Fruit fly (Drosophila melanogaster) whole organism, adult: ENCODE measurements around the gene CG17549.

Source experiments
- CG11617 ChIP-seq: fragments of 200-800 bp; sonication (Bioruptor generic); optimal IDR thresholded peaks from 2 replicates; lab custom pipeline; 2017; ENCODE audit warnings: mild to moderate bottlenecking, missing biosample characterization, missing genetic modification reagents, missing genetic modification characterization
- CG12768 ChIP-seq: fragments of 200-800 bp; sonication (Bioruptor generic); optimal IDR thresholded peaks from 2 replicates; lab custom pipeline; 2017; ENCODE audit warnings: missing biosample characterization, missing genetic modification characterization, mild to moderate bottlenecking, moderate library complexity, missing genetic modification reagents
- CG14711 ChIP-seq: fragments of 200-800 bp; sonication (Bioruptor generic); optimal IDR thresholded peaks from 2 replicates; lab custom pipeline; 2018; ENCODE audit warnings: missing biosample characterization, mild to moderate bottlenecking, missing genetic modification characterization, moderate library complexity
- CG1620 ChIP-seq: fragments of 200-800 bp; sonication (Bioruptor generic); optimal IDR thresholded peaks from 2 replicates; lab custom pipeline; 2016; ENCODE audit warnings: missing biosample characterization, missing genetic modification characterization
- CG33017 ChIP-seq: fragments of 200-800 bp; sonication (Bioruptor generic); optimal IDR thresholded peaks from 2 replicates; lab custom pipeline; 2018; ENCODE audit warnings: missing biosample characterization, mild to moderate bottlenecking, missing genetic modification characterization, moderate library complexity
- CG5204 ChIP-seq: fragments of 200-800 bp; sonication (Bioruptor generic); optimal IDR thresholded peaks from 2 replicates; lab custom pipeline; 2016; ENCODE audit warnings: missing biosample characterization, missing genetic modification characterization
- CG7045 ChIP-seq: fragments of 200-800 bp; sonication (Bioruptor generic); optimal IDR thresholded peaks from 2 replicates; lab custom pipeline; 2017; ENCODE audit warnings: missing biosample characterization, mild to moderate bottlenecking, missing genetic modification characterization
- CG7101 ChIP-seq: fragments of 200-800 bp; sonication (Bioruptor generic); optimal IDR thresholded peaks from 2 replicates; lab custom pipeline; 2018; ENCODE audit warnings: missing biosample characterization, mild to moderate bottlenecking, missing genetic modification characterization, moderate library complexity
- Clk ChIP-seq: fragments of 200-800 bp; sonication (Bioruptor generic); optimal IDR thresholded peaks from 2 replicates; lab custom pipeline; 2017; ENCODE audit warnings: missing biosample characterization, missing genetic modification characterization
- Crg-1 ChIP-seq: fragments of 200-800 bp; sonication (Bioruptor generic); optimal IDR thresholded peaks from 2 replicates; lab custom pipeline; 2016; ENCODE audit warnings: missing biosample characterization, missing genetic modification characterization
- Hr96 ChIP-seq: fragments of 200-800 bp; sonication (Bioruptor generic); optimal IDR thresholded peaks from 2 replicates; lab custom pipeline; 2016; ENCODE audit warnings: missing biosample characterization, missing genetic modification characterization
- Mnt ChIP-seq: fragments of 200-800 bp; sonication (Bioruptor generic); optimal IDR thresholded peaks from 2 replicates; lab custom pipeline; 2016; ENCODE audit warnings: missing biosample characterization, mild to moderate bottlenecking, missing genetic modification characterization
- bab1 ChIP-seq: fragments of 200-800 bp; sonication (Bioruptor generic); optimal IDR thresholded peaks from 3 replicates; lab custom pipeline; 2019; ENCODE audit warnings: missing biosample characterization, mild to moderate bottlenecking, missing genetic modification characterization, moderate library complexity
- cic ChIP-seq: fragments of 200-800 bp; sonication (Bioruptor generic); optimal IDR thresholded peaks from 2 replicates; lab custom pipeline; 2017; ENCODE audit warnings: missing biosample characterization, mild to moderate bottlenecking, missing genetic modification characterization, moderate library complexity
- cnc ChIP-seq, 2 experiments: fragments of >200 bp; optimal IDR thresholded peaks; 2 replicates each; lab custom pipeline; 2017
- kay ChIP-seq: fragments of 200-800 bp; sonication (Bioruptor generic); peaks from one replicate; lab custom pipeline; 2016; ENCODE audit warnings: missing biosample characterization, missing genetic modification characterization, borderline replicate concordance
- ovo ChIP-seq: fragments of 200-800 bp; sonication (Bioruptor generic); optimal IDR thresholded peaks from 2 replicates; lab custom pipeline; 2016; ENCODE audit warnings: missing biosample characterization, missing genetic modification characterization
- pad ChIP-seq: fragments of 200-800 bp; sonication (Bioruptor generic); optimal IDR thresholded peaks from 3 replicates; lab custom pipeline; 2017; ENCODE audit warnings: missing biosample characterization, missing genetic modification characterization, mild to moderate bottlenecking, moderate library complexity, missing genetic modification reagents
- tj ChIP-seq: fragments of 200-800 bp; sonication (Bioruptor generic); optimal IDR thresholded peaks from 3 replicates; lab custom pipeline; 2017; ENCODE audit warnings: missing biosample characterization, mild to moderate bottlenecking, missing genetic modification characterization, moderate library complexity
- toe ChIP-seq: fragments of 200-800 bp; sonication (Bioruptor generic); optimal IDR thresholded peaks from 2 replicates; lab custom pipeline; 2016; ENCODE audit warnings: missing biosample characterization, missing genetic modification characterization

The CG17549 gene

DNA sequence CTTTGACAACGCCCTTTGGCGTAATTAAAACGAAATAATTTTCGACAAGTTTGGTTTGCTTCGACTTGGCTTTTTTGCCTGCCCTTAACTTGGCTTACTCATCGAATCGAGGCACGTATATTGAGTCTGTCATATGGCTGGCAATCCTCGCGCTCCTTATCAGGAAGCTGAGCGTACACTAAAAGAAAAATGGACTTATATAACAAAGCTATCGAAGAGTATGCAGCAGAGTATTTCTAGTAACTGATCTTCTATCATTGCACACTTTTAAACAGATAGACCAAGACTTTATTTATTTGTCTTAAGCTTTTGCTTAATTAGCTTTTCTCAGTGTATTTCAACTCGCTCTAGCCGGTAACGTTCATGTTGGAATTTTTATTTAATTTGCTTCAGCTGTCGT lies 23.6 kb downstream of the CG17549 start:
- no peak for TF ChIP-seq cnc (optimal IDR thresholded peaks at IDR 0.05; lab: Kevin White, UChicago)
- TF ChIP-seq bab1: no peak

DNA sequence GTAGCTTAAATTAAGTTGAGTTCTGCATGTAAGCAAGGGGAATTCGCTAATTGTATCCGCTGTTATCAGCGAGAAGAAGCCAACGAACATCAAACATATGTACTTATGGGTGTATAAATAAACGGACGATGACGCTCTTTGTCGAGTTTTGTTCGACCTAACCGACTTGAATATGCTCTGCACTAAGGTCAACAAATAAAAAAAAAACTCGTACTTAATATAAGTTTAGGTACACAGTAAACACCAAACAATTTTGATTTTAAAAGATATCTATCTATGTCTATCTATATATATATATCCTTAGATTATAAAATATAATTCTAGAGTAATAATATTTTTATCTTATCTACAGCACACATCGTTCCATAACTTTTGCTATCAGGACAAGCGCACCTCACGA lies 25.3 kb downstream of the CG17549 start:
- TF ChIP-seq CG33017 (tag; lab: Kevin White, UChicago): peak; percentile 65
- peak; percentile 63 for TF ChIP-seq CG7101
- TF ChIP-seq CG12768: no peak
- TF ChIP-seq CG7045 (GFP tag; lab: Kevin White, UChicago): peak; percentile 49
- TF ChIP-seq tj (GFP tag; lab: Kevin White, UChicago): peak; percentile 0
- TF ChIP-seq CG14711 (tag; lab: Kevin White, UChicago): peak; percentile 64
- TF ChIP-seq CG1620 (GFP tag; lab: Kevin White, UChicago): no peak
- TF ChIP-seq CG11617 (GFP tag; lab: Kevin White, UChicago): peak; percentile 65

DNA sequence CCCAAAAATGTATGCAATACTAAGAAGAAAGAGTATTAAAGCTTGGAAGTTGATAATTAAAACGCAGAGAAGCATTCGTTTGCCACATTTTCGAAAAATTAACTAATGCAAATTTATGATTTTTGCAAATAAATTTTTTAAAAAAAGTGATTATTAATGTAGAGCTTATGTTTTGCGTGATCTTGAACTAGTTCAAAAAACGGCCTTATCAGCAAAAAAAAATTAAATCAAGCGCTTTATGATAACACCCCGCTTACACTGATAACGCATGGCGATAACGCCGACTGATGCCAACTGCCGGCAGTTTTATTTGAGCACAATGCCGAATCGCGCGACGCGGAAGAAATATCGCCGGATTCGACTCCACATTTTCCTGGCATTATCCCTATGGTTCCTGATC lies 25.8 kb downstream of the CG17549 start, which contains the start of gene CG13086:
Gene CG13086, plus strand, starts transcription at position 301 of the 400 bp plus-strand sequence.
- no peak for TF ChIP-seq CG7045 (GFP tag; lab: Kevin White, UChicago)
- no peak for TF ChIP-seq Clk (GFP tag; lab: Kevin White, UChicago)
- TF ChIP-seq Crg-1 (GFP tag; lab: Kevin White, UChicago): no peak
- TF ChIP-seq CG5204: no peak
- no peak for TF ChIP-seq Hr96 (GFP tag; lab: Kevin White, UChicago)
- TF ChIP-seq Mnt (GFP tag; lab: Kevin White, UChicago): no peak
- no peak for TF ChIP-seq CG11617 (GFP tag; lab: Kevin White, UChicago)

DNA sequence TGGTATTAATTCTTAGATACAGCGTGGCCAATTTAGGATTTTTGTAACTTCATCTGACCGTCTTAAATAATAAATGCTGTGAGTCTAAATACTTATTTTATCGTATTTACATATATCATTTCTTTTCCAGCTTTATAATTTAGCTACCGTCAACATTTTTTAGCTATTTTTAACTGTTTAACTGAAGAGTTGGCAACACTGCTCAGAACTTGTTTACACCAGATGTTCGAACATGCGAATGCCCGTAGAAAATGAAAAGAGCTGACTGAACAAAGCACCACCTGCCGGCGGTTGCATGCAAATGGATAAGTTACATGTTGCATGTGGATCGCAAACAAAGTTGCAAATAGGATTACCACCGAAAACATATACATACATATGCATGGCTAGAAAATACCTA lies 26.3 kb downstream of the CG17549 start:
- TF ChIP-seq ovo (GFP tag; lab: Kevin White, UChicago): no peak
- TF ChIP-seq CG11617 (GFP tag; lab: Kevin White, UChicago): no peak
- TF ChIP-seq tj (GFP tag; lab: Kevin White, UChicago): peak; percentile 13
- no peak for TF ChIP-seq bab1
- TF ChIP-seq CG33017 (tag; lab: Kevin White, UChicago): no peak
- TF ChIP-seq CG14711 (tag; lab: Kevin White, UChicago): peak; percentile 64
- peak; percentile 30 for TF ChIP-seq toe
- TF ChIP-seq cnc (optimal IDR thresholded peaks at IDR 0.05; lab: Kevin White, UChicago): no peak
- peak; percentile 19 for TF ChIP-seq CG5204
- no peak for TF ChIP-seq Hr96 (GFP tag; lab: Kevin White, UChicago)
- TF ChIP-seq CG7101: no peak
- no peak for TF ChIP-seq kay
- no peak for TF ChIP-seq cic (GFP tag; lab: Kevin White, UChicago)
- TF ChIP-seq Crg-1 (GFP tag; lab: Kevin White, UChicago): no peak
- no peak for TF ChIP-seq CG7045 (GFP tag; lab: Kevin White, UChicago)

DNA sequence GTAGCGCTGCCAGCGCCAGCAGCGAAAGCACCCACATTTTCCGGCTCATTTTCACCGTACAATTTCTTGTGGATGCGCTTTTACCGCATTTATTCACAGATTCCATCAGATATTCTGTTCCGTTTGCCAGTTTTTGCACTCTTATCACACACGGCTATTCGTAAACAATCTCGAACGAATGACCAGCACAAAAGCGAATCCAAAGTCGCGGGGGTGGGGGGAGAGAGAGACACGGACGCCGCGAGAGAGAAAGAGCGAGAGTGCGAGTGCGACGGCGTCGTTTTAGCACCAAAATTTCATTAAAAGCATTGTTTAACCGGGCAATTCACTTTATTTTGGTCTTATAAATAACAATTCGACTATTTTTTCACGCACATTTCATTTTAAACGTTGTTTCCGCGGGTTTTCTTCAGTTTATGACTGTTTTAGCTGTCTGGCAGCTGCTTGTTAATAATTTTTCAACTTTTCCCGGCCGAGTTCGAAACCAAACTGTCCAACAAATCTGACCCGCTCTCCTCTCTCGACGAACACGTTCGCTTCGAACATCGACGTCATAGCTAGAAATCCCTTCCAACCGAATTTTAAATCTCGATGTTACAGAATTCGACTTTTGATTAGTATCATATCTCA lies 27.0 kb downstream of the CG17549 start, which contains the start of gene dnt:
Gene dnt, minus strand, starts transcription at position 494 of the 630 bp plus-strand sequence.
- no peak for TF ChIP-seq Crg-1 (GFP tag; lab: Kevin White, UChicago)
- TF ChIP-seq bab1: peak; percentile 2

DNA sequence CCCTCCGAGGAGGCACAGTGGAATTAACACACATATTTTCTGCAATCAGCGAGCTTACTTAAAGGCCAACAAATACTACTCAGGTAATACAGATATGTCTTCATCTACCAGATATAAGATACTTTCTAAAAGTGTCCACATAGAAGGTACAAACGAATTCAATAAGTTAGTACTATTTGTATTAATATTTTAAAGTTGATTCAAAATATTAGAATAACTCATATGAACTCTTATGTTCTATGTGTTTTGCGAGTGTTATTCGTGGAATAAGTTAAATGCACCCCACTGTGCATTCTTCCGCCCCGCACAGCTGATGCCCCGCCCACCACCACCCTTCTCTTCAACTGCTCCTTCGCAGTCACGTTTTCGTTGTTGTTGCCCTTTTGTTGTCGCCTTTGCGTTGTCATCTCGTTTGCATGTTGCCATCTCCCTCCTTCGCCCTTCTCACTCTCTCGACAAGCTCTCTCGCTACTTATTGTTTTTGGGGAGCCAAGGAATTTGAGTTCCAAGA lies 28.2 kb downstream of the CG17549 start:
- TF ChIP-seq Crg-1 (GFP tag; lab: Kevin White, UChicago) (no peak), tj (GFP tag; lab: Kevin White, UChicago) (peak; percentile 67)

DNA sequence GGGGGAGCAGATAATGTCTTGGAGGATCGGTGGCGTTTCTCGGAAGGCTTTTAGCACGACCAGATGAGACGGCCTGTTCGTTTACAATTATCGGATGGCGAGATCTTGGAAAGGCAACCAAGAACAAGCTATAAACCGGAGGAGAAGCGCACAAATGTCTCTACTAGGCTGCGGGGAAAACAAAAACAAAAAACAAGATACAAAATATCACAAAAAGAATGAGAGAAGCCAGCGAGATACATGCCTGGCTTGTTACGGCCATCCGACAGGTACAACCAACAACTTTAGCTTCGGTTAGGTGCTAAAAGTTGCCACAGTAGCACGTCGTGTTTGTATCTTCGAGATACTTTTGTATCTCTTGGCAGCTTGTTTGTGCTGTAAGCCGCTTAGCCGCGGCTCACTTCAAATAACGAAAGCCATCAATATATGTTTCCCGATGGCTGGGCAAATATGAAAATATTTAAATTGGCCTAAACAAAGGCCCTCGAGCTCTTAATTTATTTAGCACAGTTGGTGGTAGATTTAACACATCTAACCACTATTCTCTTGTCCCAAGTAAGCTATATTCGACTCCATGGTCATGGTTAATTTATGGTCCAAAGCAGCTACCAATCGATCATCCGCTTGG lies 30.0 kb downstream of the CG17549 start:
- no peak for TF ChIP-seq toe
- no peak for TF ChIP-seq Mnt (GFP tag; lab: Kevin White, UChicago)
- TF ChIP-seq pad (GFP tag; lab: Kevin White, UChicago): no peak
- TF ChIP-seq bab1: no peak
- TF ChIP-seq Crg-1 (GFP tag; lab: Kevin White, UChicago): no peak
- no peak for TF ChIP-seq CG1620 (GFP tag; lab: Kevin White, UChicago)
- TF ChIP-seq CG7101: no peak
- TF ChIP-seq CG5204: no peak
- TF ChIP-seq ovo (GFP tag; lab: Kevin White, UChicago): no peak
- no peak for TF ChIP-seq Hr96 (GFP tag; lab: Kevin White, UChicago)
- TF ChIP-seq CG7045 (GFP tag; lab: Kevin White, UChicago): no peak
- TF ChIP-seq CG11617 (GFP tag; lab: Kevin White, UChicago): no peak
